Worm (Caenorhabditis elegans): ENCODE results near the gene ttr-38.

Gene ttr-38

DNA sequence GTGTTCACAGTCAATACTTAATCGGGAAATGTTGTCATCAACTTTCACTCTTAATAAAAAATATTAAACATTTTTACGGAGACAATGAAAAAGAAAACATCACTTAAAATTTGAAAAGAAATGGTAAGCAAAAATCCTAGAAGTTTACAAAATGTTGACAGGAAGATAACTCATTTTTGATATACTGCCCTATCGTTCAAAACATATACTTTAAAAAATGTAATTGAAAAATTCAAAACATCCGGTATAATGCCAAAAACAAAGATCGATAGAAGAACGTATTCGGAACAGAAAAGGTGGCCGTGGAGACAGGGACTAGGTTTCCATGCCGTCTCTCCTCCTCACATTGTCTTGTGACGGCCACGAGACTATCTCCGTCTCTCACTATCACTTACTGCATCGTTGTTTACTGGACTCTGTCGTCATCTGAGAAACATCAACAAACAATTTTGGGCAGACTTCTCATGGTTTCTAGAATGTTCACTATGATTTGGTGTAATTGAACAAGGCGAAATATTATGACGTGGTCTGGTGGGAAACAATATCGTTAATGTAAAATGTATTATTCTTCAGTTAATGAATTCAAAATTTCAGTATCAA is 33.2 kb upstream of the ttr-38 start, which contains the start of gene oga-1 (continued):
- TF ChIP-seq attf-3 (GFP tag; conservative IDR thresholded peaks at IDR 0.05) = no peak
- TF ChIP-seq mcd-1 (GFP tag; IDR thresholded peaks at IDR 0.05) = no peak
- TF ChIP-seq attf-5 (GFP tag; optimal IDR thresholded peaks at IDR 0.05) = no peak
- no peak for TF ChIP-seq ztf-26 (tag; optimal IDR thresholded peaks at IDR 0.05)
- TF ChIP-seq zim-3 (tag; optimal IDR thresholded peaks at IDR 0.05) = no peak
- TF ChIP-seq F33H1.4 (GFP tag; IDR thresholded peaks at IDR 0.05) = no peak
- no peak for TF ChIP-seq K12H6.12 (tag; optimal IDR thresholded peaks at IDR 0.05)
- no peak for TF ChIP-seq tlf-1 (GFP tag; optimal IDR thresholded peaks at IDR 0.05)
- no peak for TF ChIP-seq Y53F4B.3 (GFP tag; IDR thresholded peaks at IDR 0.05)
- no peak for TF ChIP-seq F52B5.7 (tag; optimal IDR thresholded peaks at IDR 0.05)
- TF ChIP-seq aptf-3 (GFP tag; IDR thresholded peaks at IDR 0.05) = no peak
- no peak for TF ChIP-seq unc-62 (GFP tag; optimal IDR thresholded peaks at IDR 0.05)
- no peak for TF ChIP-seq hmg-20 (GFP tag; IDR thresholded peaks at IDR 0.05)
- TF ChIP-seq ceh-58 (GFP tag; IDR thresholded peaks at IDR 0.05) = no peak
- no peak for TF ChIP-seq mes-4 (tag; optimal IDR thresholded peaks at IDR 0.05)
- TF ChIP-seq Y79H2A.3 (GFP tag; conservative IDR thresholded peaks at IDR 0.05) = no peak
- no peak for TF ChIP-seq ceh-79 (tag; optimal IDR thresholded peaks at IDR 0.05)
- no peak for TF ChIP-seq athp-1 (tag; optimal IDR thresholded peaks at IDR 0.05)
- no peak for TF ChIP-seq lin-26 (GFP tag; IDR thresholded peaks at IDR 0.05)
- no peak for TF ChIP-seq mxl-1 (tag; optimal IDR thresholded peaks at IDR 0.05)
- 0 out of 2 replicates have a peak, but pooled peaks have one; percentile 11 for TF ChIP-seq rcor-1 (GFP tag; IDR thresholded peaks at IDR 0.05)
- TF ChIP-seq him-1 (tag; optimal IDR thresholded peaks at IDR 0.05) = no peak
- no peak for TF ChIP-seq chd-7 (tag; optimal IDR thresholded peaks at IDR 0.05)
- no peak for TF ChIP-seq xnd-1 (tag; optimal IDR thresholded peaks at IDR 0.05)
- TF ChIP-seq tbp1 (GFP tag; optimal IDR thresholded peaks at IDR 0.05) = no peak
- TF ChIP-seq aptf-2 (GFP tag; conservative IDR thresholded peaks at IDR 0.05) = no peak
- no peak for TF ChIP-seq bed-1 (GFP tag; IDR thresholded peaks at IDR 0.05)
- no peak for TF ChIP-seq snpc-4 (GFP tag; optimal IDR thresholded peaks at IDR 0.05)
- TF ChIP-seq snpc-4 (tag; optimal IDR thresholded peaks at IDR 0.05) = no peak
- no peak for TF ChIP-seq B0336.3 (GFP tag; IDR thresholded peaks at IDR 0.05)
- TF ChIP-seq madf-10 (tag; optimal IDR thresholded peaks at IDR 0.05) = peak; percentile 29
- TF ChIP-seq fkh-3 (tag; optimal IDR thresholded peaks at IDR 0.05) = no peak
- TF ChIP-seq hlh-12 (tag; optimal IDR thresholded peaks at IDR 0.05) = no peak
- peak; percentile 82 for TF ChIP-seq hmg-1.2 (GFP tag; IDR thresholded peaks at IDR 0.05)
- no peak for TF ChIP-seq F57C9.4 (tag; optimal IDR thresholded peaks at IDR 0.05)
- TF ChIP-seq sptf-2 (GFP tag; optimal IDR thresholded peaks at IDR 0.05) = no peak
- TF ChIP-seq let-607 (tag; optimal IDR thresholded peaks at IDR 0.05) = peak in 1 of 2 experiments; percentile 17
- TF ChIP-seq D2030.7 (GFP tag; IDR thresholded peaks at IDR 0.05) = no peak
- no peak for TF ChIP-seq madf-6 (GFP tag; IDR thresholded peaks at IDR 0.05)
- TF ChIP-seq C17E4.6 (GFP tag; IDR thresholded peaks at IDR 0.05) = no peak
- no peak; the same call in 1 of the 2 replicates for TF ChIP-seq dox-1 (GFP tag; IDR thresholded peaks at IDR 0.05)
- no peak for TF ChIP-seq B0261.1 (tag; optimal IDR thresholded peaks at IDR 0.05)
- TF ChIP-seq ekl-4 (GFP tag; IDR thresholded peaks at IDR 0.05) = peak; percentile 63
- TF ChIP-seq tbx-9 (tag; optimal IDR thresholded peaks at IDR 0.05; ENCODE audit: borderline replicate concordance) = no peak
- no peak for TF ChIP-seq dpl-1 (GFP tag; optimal IDR thresholded peaks at IDR 0.05)
- no peak for TF ChIP-seq ama-1 (optimal IDR thresholded peaks at IDR 0.05)
- no peak for TF ChIP-seq ama-1 (GFP tag; optimal IDR thresholded peaks at IDR 0.05)
- no peak for TF ChIP-seq madf-8 (GFP tag; conservative IDR thresholded peaks at IDR 0.05)
- TF ChIP-seq ztf-18 (tag; optimal IDR thresholded peaks at IDR 0.05) = no peak
- TF ChIP-seq ztf-6 (GFP tag; IDR thresholded peaks at IDR 0.05) = no peak
- peak; percentile 68 for TF ChIP-seq somi-1 (GFP tag; optimal IDR thresholded peaks at IDR 0.05)

Measured in whole organism, young adult.